Fruit fly (Drosophila melanogaster): ENCODE data around the gene ncm.

ncm gene

dm6 chr2L:18469544-18470109, 20.9 kb upstream of the ncm start:
- TF ChIP-seq mirr (GFP tag; optimal IDR thresholded peaks at IDR 0.05) (no peak), nom (GFP tag; optimal IDR thresholded peaks at IDR 0.05) (peak; percentile 15)

DNA sequence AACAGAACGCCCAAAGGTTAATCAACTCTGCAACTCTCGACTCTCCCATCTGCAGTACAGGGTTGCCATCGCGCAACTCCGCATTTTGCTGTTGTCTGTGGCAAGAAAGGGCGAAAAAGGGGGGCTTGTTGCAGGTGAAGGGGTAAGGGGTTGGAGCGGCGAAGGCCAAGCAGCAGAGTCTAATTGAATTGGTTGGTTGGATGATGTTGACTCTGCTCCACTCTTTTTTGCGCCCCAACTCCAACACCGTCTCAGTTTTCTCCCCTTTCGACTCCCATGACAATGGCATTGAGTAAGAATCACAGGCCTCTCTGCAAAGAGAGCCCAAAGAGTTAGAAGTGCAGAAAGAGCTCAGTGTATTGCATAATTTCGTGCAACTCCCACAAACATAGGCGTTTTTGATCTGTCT, 19.9 kb upstream of the ncm start:
- TF ChIP-seq corto (GFP tag; optimal IDR thresholded peaks at IDR 0.05) = peak; percentile 18
- TF ChIP-seq dpn (GFP tag; optimal IDR thresholded peaks at IDR 0.05) = no peak
- TF ChIP-seq Drgx (GFP tag; IDR thresholded peaks at IDR 0.05) = peak; percentile 71
- TF ChIP-seq Ets65A (GFP tag) = peak; percentile 51
- TF ChIP-seq bsh (GFP tag; optimal IDR thresholded peaks at IDR 0.05) = peak in 1 of 2 experiments; percentile 29
- no peak for TF ChIP-seq CG18262 (tag; optimal IDR thresholded peaks at IDR 0.05)
- TF ChIP-seq tio (GFP tag; optimal IDR thresholded peaks at IDR 0.05) = no peak

dm6 chr2L:18468010-18468409, 19.3 kb upstream of the ncm start:
- no peak for TF ChIP-seq Optix (GFP tag; IDR thresholded peaks at IDR 0.05)
- TF ChIP-seq zen2 (GFP tag; IDR thresholded peaks at IDR 0.05; ENCODE audit: partially characterized antibody) = no peak
- no peak for TF ChIP-seq CG6175 (GFP tag; IDR thresholded peaks at IDR 0.05)
- no peak for TF ChIP-seq Usf (GFP tag; optimal IDR thresholded peaks at IDR 0.05)
- TF ChIP-seq CG7745 (tag; optimal IDR thresholded peaks at IDR 0.05) = no peak
- no peak for TF ChIP-seq sob (GFP tag; IDR thresholded peaks at IDR 0.05)
- TF ChIP-seq sna (GFP tag; IDR thresholded peaks at IDR 0.05; ENCODE audit: partially characterized antibody) = no peak
- TF ChIP-seq CG3065 (GFP tag; optimal IDR thresholded peaks at IDR 0.05) = no peak
- no peak for TF ChIP-seq oc (tag; optimal IDR thresholded peaks at IDR 0.05)
- no peak for TF ChIP-seq nmo (GFP tag; optimal IDR thresholded peaks at IDR 0.05)
- TF ChIP-seq cg (GFP tag; optimal IDR thresholded peaks at IDR 0.05) = no peak
- no peak for TF ChIP-seq ssp (GFP tag; IDR thresholded peaks at IDR 0.05)
- no peak for TF ChIP-seq Mes4 (GFP tag; optimal IDR thresholded peaks at IDR 0.05)
- no peak for TF ChIP-seq CG16813 (GFP tag; IDR thresholded peaks at IDR 0.05; ENCODE audit: partially characterized antibody)

- TF ChIP-seq br (optimal IDR thresholded peaks at IDR 0.05) = no peak
- peak; percentile 32 for TF ChIP-seq nom (GFP tag; optimal IDR thresholded peaks at IDR 0.05)
- no peak for TF ChIP-seq pzg (GFP tag; optimal IDR thresholded peaks at IDR 0.05)
- no peak for TF ChIP-seq CG12769 (tag; optimal IDR thresholded peaks at IDR 0.05)
- peak; percentile 20 for TF ChIP-seq CG1832 (GFP tag; optimal IDR thresholded peaks at IDR 0.05)
- 0 out of 2 replicates have a peak, but pooled peaks have one; percentile 20 for TF ChIP-seq Drgx (GFP tag; IDR thresholded peaks at IDR 0.05)
- TF ChIP-seq CG13775 (GFP tag; optimal IDR thresholded peaks at IDR 0.05) = no peak
- no peak for TF ChIP-seq Myb (GFP tag; optimal IDR thresholded peaks at IDR 0.05)
- no peak for TF ChIP-seq luna (GFP tag; optimal IDR thresholded peaks at IDR 0.05)
- no peak for TF ChIP-seq Meics (GFP tag; optimal IDR thresholded peaks at IDR 0.05)
- TF ChIP-seq seq (GFP tag; IDR thresholded peaks at IDR 0.05) = no peak
Measured at dm6 chr2L:18467464-18467863, 18.7 kb upstream of the ncm start.

- TF ChIP-seq chn (GFP tag; optimal IDR thresholded peaks at IDR 0.05) = no peak
- no peak for TF ChIP-seq abd-A (tag; optimal IDR thresholded peaks at IDR 0.05)
- TF ChIP-seq CG14014 (GFP tag; IDR thresholded peaks at IDR 0.05) = no peak
- no peak for TF ChIP-seq scrt (GFP tag; optimal IDR thresholded peaks at IDR 0.05)
- TF ChIP-seq CG17568 (GFP tag; optimal IDR thresholded peaks at IDR 0.05) = no peak
- TF ChIP-seq CG12942 (GFP tag; optimal IDR thresholded peaks at IDR 0.05) = no peak
- no peak for TF ChIP-seq danr (GFP tag; IDR thresholded peaks at IDR 0.05)
- no peak for TF ChIP-seq CG34376 (GFP tag; optimal IDR thresholded peaks at IDR 0.05)
- no peak for TF ChIP-seq CTCF (GFP tag; optimal IDR thresholded peaks at IDR 0.05)
- no peak for TF ChIP-seq jumu (GFP tag; optimal IDR thresholded peaks at IDR 0.05)
- TF ChIP-seq CG6683 (GFP tag; optimal IDR thresholded peaks at IDR 0.05) = no peak
- TF ChIP-seq mam (GFP tag; optimal IDR thresholded peaks at IDR 0.05) = no peak
Measured at dm6 chr2L:18466669-18467068, 17.9 kb upstream of the ncm start.

Measured in whole organism, embryonic.